Worm (Caenorhabditis elegans): ENCODE data around the gene F01D5.10.

DNA sequence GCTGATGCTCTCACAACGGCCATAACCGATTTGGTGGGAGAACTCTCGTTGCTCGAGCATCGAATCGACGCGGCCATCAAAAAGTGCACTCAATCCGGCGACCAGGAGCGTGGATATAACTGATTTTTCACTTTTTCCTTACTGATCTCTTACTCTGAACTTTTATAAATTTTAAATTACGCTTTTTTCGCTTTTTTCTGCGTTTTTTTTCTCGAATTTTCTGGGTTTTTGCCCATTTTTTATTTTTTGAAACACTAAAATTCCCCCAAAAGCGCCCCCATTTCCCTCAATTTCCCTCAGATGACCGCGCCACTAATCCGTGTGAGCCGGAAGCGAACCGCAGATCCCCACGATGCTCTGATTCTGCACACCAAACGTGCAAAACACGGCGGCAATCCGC, 39.3 kb upstream of the F01D5.10 start, which contains the start of gene W01G7.4:
- TF ChIP-seq daf-19 (GFP tag; conservative IDR thresholded peaks at IDR 0.05) (no peak), ama-1 (optimal IDR thresholded peaks at IDR 0.05) (no peak), F49E8.2 (tag; optimal IDR thresholded peaks at IDR 0.05; ENCODE audit: borderline replicate concordance) (no peak), mep-1 (tag; optimal IDR thresholded peaks at IDR 0.05) (no peak), nhr-11 (tag; optimal IDR thresholded peaks at IDR 0.05) (no peak), lin-13 (GFP tag; optimal IDR thresholded peaks at IDR 0.05) (no peak), unc-39 (tag; optimal IDR thresholded peaks at IDR 0.05) (no peak)
